Worm (Caenorhabditis elegans) whole organism, young adult: ENCODE results near the gene rho-1.

Experiments
- D2030.7 ChIP-seq: fragments of 200-800 bp; sonication (Bioruptor generic); IDR thresholded peaks from 2 replicates; pipeline ENCODE4 v1.3.6; 2022; ENCODE audit warnings: missing genetic modification reagents, missing genetic modification characterization, missing compliant biosample characterization
- attf-5 ChIP-seq: fragments of 200-800 bp; sonication (Bioruptor generic); optimal IDR thresholded peaks from 2 replicates; lab custom pipeline; 2018; ENCODE audit warnings: mild to moderate bottlenecking, missing genetic modification characterization, missing compliant biosample characterization
- dpff-1 ChIP-seq: sonication (generic microtip); optimal IDR thresholded peaks from 2 replicates; lab custom pipeline; 2017; ENCODE audit warnings: mild to moderate bottlenecking, missing genetic modification characterization, missing compliant biosample characterization
- unc-130 ChIP-seq: sonication (generic microtip); optimal IDR thresholded peaks from 2 replicates; lab custom pipeline; 2016; ENCODE audit warnings: missing genetic modification reagents, missing genetic modification characterization, missing compliant biosample characterization

DNA sequence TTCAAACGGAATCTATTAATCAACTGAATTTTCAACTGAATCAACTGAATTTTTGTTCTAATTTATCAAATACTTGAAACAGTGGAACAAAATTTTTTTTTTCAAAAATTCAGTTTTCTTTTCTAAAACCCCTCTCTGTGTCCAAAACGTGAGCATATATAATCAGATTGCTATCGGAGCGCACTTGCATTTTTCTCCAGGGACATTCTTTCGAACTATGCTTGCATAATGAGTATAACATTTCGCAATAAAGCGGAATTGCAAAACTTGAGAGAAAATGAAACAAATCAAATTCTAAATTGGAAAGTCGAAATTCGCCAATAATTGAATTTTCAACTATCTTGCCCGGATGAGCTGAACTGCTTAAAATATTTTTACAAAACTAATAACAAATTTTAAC, 12.7 kb downstream of the rho-1 start:
- no peak for TF ChIP-seq unc-130 (GFP tag; lab: Kevin White, UChicago)
- no peak for TF ChIP-seq dpff-1 (tag; lab: Kevin White, UChicago)
- no peak for TF ChIP-seq D2030.7 (GFP tag; lab: Robert Waterston, UW)
- TF ChIP-seq attf-5 (GFP tag; lab: Kevin White, UChicago), result no peak
